Fruit fly (Drosophila melanogaster): ENCODE results near the gene CG4592.

CG4592 gene

dm6 chr2L:9918020-9918959 lies 3.1 kb upstream of the CG4592 start, which contains the start of the genes CG5885 and CG4598 (continued):
- no peak for TF ChIP-seq Atf-2 (GFP tag; optimal IDR thresholded peaks at IDR 0.05)
- TF ChIP-seq Xbp1 (GFP tag; optimal IDR thresholded peaks at IDR 0.05): peak; percentile 81
- peak; percentile 40 for TF ChIP-seq CG16815 (GFP tag; optimal IDR thresholded peaks at IDR 0.05)
- TF ChIP-seq emc (GFP tag; optimal IDR thresholded peaks at IDR 0.05): no peak
- peak; percentile 75 for TF ChIP-seq Hmr (GFP tag; optimal IDR thresholded peaks at IDR 0.05)
- TF ChIP-seq ham (GFP tag; IDR thresholded peaks at IDR 0.05): no peak
- TF ChIP-seq da (GFP tag; optimal IDR thresholded peaks at IDR 0.05): no peak
- peak; percentile 13 for TF ChIP-seq D19B (GFP tag; optimal IDR thresholded peaks at IDR 0.05)
- peak; percentile 6 for TF ChIP-seq Mad (GFP tag; optimal IDR thresholded peaks at IDR 0.05)
- peak; percentile 56 for TF ChIP-seq odd (GFP tag; optimal IDR thresholded peaks at IDR 0.05)
- peak; percentile 59 for TF ChIP-seq CG12219 (GFP tag; optimal IDR thresholded peaks at IDR 0.05)
- TF ChIP-seq CG18599 (GFP tag; optimal IDR thresholded peaks at IDR 0.05): peak; percentile 70
- TF ChIP-seq CG15514 (GFP tag; optimal IDR thresholded peaks at IDR 0.05): peak; percentile 64
- peak; percentile 78 for TF ChIP-seq scrt (GFP tag; optimal IDR thresholded peaks at IDR 0.05)
- peak; percentile 7 for TF ChIP-seq Hmx (GFP tag; optimal IDR thresholded peaks at IDR 0.05)
- TF ChIP-seq CG6272 (GFP tag; IDR thresholded peaks at IDR 0.05): no peak; the same call in 1 of the 2 replicates
- no peak for TF ChIP-seq pb (GFP tag; optimal IDR thresholded peaks at IDR 0.05)
- TF ChIP-seq CG4820 (GFP tag; optimal IDR thresholded peaks at IDR 0.05): peak; percentile 84
- 0 out of 2 replicates have a peak, but pooled peaks have one; percentile 34 for TF ChIP-seq rib (GFP tag; IDR thresholded peaks at IDR 0.05)
- peak; percentile 75 for TF ChIP-seq Scr (GFP tag; IDR thresholded peaks at IDR 0.05; ENCODE audit: partially characterized antibody)
- peak; percentile 52 for TF ChIP-seq BtbVII (GFP tag; optimal IDR thresholded peaks at IDR 0.05)
- no peak for TF ChIP-seq sqz (GFP tag; optimal IDR thresholded peaks at IDR 0.05)
- TF ChIP-seq pho (GFP tag; optimal IDR thresholded peaks at IDR 0.05): peak; percentile 19
- TF ChIP-seq bowl (GFP tag; IDR thresholded peaks at IDR 0.05): no peak
- TF ChIP-seq CG6683 (GFP tag; optimal IDR thresholded peaks at IDR 0.05): no peak
- TF ChIP-seq CG7987 (GFP tag; optimal IDR thresholded peaks at IDR 0.05): no peak
- peak; percentile 66 to 74 for TF ChIP-seq bsh (GFP tag; optimal IDR thresholded peaks at IDR 0.05)
- TF ChIP-seq CG15269 (tag; optimal IDR thresholded peaks at IDR 0.05): peak; percentile 80
- TF ChIP-seq E2f1 (GFP tag; IDR thresholded peaks at IDR 0.05): peak; percentile 59
- TF ChIP-seq CG8478 (optimal IDR thresholded peaks at IDR 0.05): no peak
- no peak for TF ChIP-seq crol (GFP tag; IDR thresholded peaks at IDR 0.05)
- no peak for TF ChIP-seq CG1647 (GFP tag; optimal IDR thresholded peaks at IDR 0.05)
- no peak; the same call in 1 of the 2 replicates for TF ChIP-seq ttk (GFP tag; IDR thresholded peaks at IDR 0.05)
- peak; percentile 46 for TF ChIP-seq CG17912 (GFP tag; optimal IDR thresholded peaks at IDR 0.05)
- TF ChIP-seq CG7839 (tag; optimal IDR thresholded peaks at IDR 0.05): peak; percentile 76
- no peak for TF ChIP-seq Tbp (GFP tag; optimal IDR thresholded peaks at IDR 0.05)
- TF ChIP-seq cad (GFP tag; optimal IDR thresholded peaks at IDR 0.05): no peak
- TF ChIP-seq Spps (tag; optimal IDR thresholded peaks at IDR 0.05): no peak
- peak; percentile 64 for TF ChIP-seq CG17385 (GFP tag; optimal IDR thresholded peaks at IDR 0.05)
- no peak for TF ChIP-seq seq (GFP tag; IDR thresholded peaks at IDR 0.05)
- TF ChIP-seq sd (tag; optimal IDR thresholded peaks at IDR 0.05): peak; percentile 15
- peak; percentile 54 for TF ChIP-seq chn (GFP tag; optimal IDR thresholded peaks at IDR 0.05)
- no peak for TF ChIP-seq jigr1 (GFP tag; IDR thresholded peaks at IDR 0.05)
- TF ChIP-seq dysf (GFP tag; IDR thresholded peaks at IDR 0.05): peak; percentile 72; the same call in 2 of the 3 replicates
- peak; percentile 59 for TF ChIP-seq Antp (GFP tag; optimal IDR thresholded peaks at IDR 0.05)
- peak; percentile 51 for TF ChIP-seq zfh2 (GFP tag; optimal IDR thresholded peaks at IDR 0.05)
- TF ChIP-seq CG12769 (tag; optimal IDR thresholded peaks at IDR 0.05): peak; percentile 20
- peak; percentile 71 for TF ChIP-seq CG18764 (GFP tag; optimal IDR thresholded peaks at IDR 0.05)
- TF ChIP-seq ase (GFP tag; IDR thresholded peaks at IDR 0.05): peak; percentile 44; the same call in 1 of the 3 replicates
